Worm (Caenorhabditis elegans) whole organism, mixed stage, embryonic: ENCODE measurements around the gene E01G4.3.

Experiments
- M03D4.4 ChIP-seq: sonication (generic microtip); optimal IDR thresholded peaks from 2 replicates; lab custom pipeline; 2017; ENCODE audit warnings: mild to moderate bottlenecking, missing genetic modification characterization, missing compliant biosample characterization
- bed-3 ChIP-seq: fragments of 200-800 bp; sonication (Bioruptor generic); optimal IDR thresholded peaks from 3 replicates; lab custom pipeline; 2018; ENCODE audit warnings: mild to moderate bottlenecking, missing genetic modification characterization, moderate library complexity, missing compliant biosample characterization
- blmp-1 ChIP-seq: fragments of 150-350 bp; optimal IDR thresholded peaks from 2 replicates; lab custom pipeline; 2014; ENCODE audit warnings: missing biosample characterization, missing genetic modification characterization
- ceh-39 ChIP-seq: fragments of 150-350 bp; optimal IDR thresholded peaks from 2 replicates; lab custom pipeline; 2014; ENCODE audit warnings: missing biosample characterization, missing genetic modification characterization
- ceh-83 ChIP-seq: fragments of 200-800 bp; sonication (Bioruptor generic); optimal IDR thresholded peaks from 2 replicates; lab custom pipeline; 2018; ENCODE audit warnings: mild to moderate bottlenecking, missing genetic modification characterization, missing compliant biosample characterization
- ces-1 ChIP-seq: fragments of 150-350 bp; optimal IDR thresholded peaks from 2 replicates; lab custom pipeline; 2014; ENCODE audit warnings: missing biosample characterization, missing genetic modification reagents, missing genetic modification characterization
- cnd-1 ChIP-seq: fragments of 200-800 bp; sonication (Bioruptor generic); optimal IDR thresholded peaks from 2 replicates; lab custom pipeline; 2018; ENCODE audit warnings: mild to moderate bottlenecking, missing genetic modification characterization, missing compliant biosample characterization
- drap-1 ChIP-seq: fragments of 200-800 bp; sonication (Bioruptor generic); optimal IDR thresholded peaks from 3 replicates; lab custom pipeline; 2018; ENCODE audit warnings: mild to moderate bottlenecking, missing genetic modification characterization, missing compliant biosample characterization
- elt-1 ChIP-seq: sonication (generic microtip); optimal IDR thresholded peaks from 2 replicates; lab custom pipeline; 2017; ENCODE audit warnings: missing genetic modification characterization, mild to moderate bottlenecking, missing compliant biosample characterization, antibody characterized with exemption, moderate library complexity, borderline replicate concordance; ENCODE audit not compliant: insufficient read depth
- elt-3 ChIP-seq: fragments of 150-350 bp; optimal IDR thresholded peaks from 2 replicates; lab custom pipeline; 2014; ENCODE audit warnings: missing biosample characterization, missing genetic modification characterization
- flh-1 ChIP-seq: fragments of 200-800 bp; sonication (Bioruptor generic); optimal IDR thresholded peaks from 2 replicates; lab custom pipeline; 2018; ENCODE audit warnings: mild to moderate bottlenecking, missing genetic modification characterization, moderate library complexity, missing compliant biosample characterization
- ham-2 ChIP-seq: fragments of 200-800 bp; sonication (Bioruptor generic); optimal IDR thresholded peaks from 2 replicates; lab custom pipeline; 2018; ENCODE audit warnings: mild to moderate bottlenecking, missing genetic modification characterization, missing compliant biosample characterization
- hlh-1 ChIP-seq: fragments of 150-350 bp; optimal IDR thresholded peaks from 2 replicates; lab custom pipeline; 2014; ENCODE audit warnings: missing biosample characterization, missing genetic modification reagents, missing genetic modification characterization
- lin-13 ChIP-seq: fragments of 150-350 bp; optimal IDR thresholded peaks from 2 replicates; lab custom pipeline; 2014; ENCODE audit warnings: missing biosample characterization, missing genetic modification characterization
- lin-32 ChIP-seq: fragments of 200-800 bp; sonication (Bioruptor generic); optimal IDR thresholded peaks from 2 replicates; lab custom pipeline; 2018; ENCODE audit warnings: mild to moderate bottlenecking, missing genetic modification characterization, missing compliant biosample characterization
- lsy-2 ChIP-seq: fragments of 150-350 bp; optimal IDR thresholded peaks from 2 replicates; lab custom pipeline; 2014; ENCODE audit warnings: missing biosample characterization, missing genetic modification characterization
- mab-5 ChIP-seq: fragments of 150-350 bp; optimal IDR thresholded peaks from 2 replicates; lab custom pipeline; 2014; ENCODE audit warnings: missing biosample characterization, missing genetic modification characterization
- mep-1 ChIP-seq: fragments of 150-350 bp; optimal IDR thresholded peaks from 2 replicates; lab custom pipeline; 2017; ENCODE audit warnings: missing biosample characterization, missing genetic modification reagents, missing genetic modification characterization, inconsistent platforms
- mls-2 ChIP-seq: sonication (generic microtip); optimal IDR thresholded peaks from 2 replicates; lab custom pipeline; 2016; ENCODE audit warnings: mild to moderate bottlenecking, missing genetic modification characterization, moderate library complexity, missing compliant biosample characterization
- nhr-12 ChIP-seq: fragments of 150-350 bp; optimal IDR thresholded peaks from 2 replicates; lab custom pipeline; 2014; ENCODE audit warnings: missing biosample characterization, missing genetic modification characterization
- nhr-2 ChIP-seq: fragments of 150-350 bp; optimal IDR thresholded peaks from 2 replicates; lab custom pipeline; 2014; ENCODE audit warnings: missing biosample characterization, missing genetic modification characterization
- nhr-237 ChIP-seq: fragments of 150-350 bp; optimal IDR thresholded peaks from 2 replicates; lab custom pipeline; 2014; ENCODE audit warnings: missing biosample characterization, missing genetic modification characterization
- nhr-28 ChIP-seq: fragments of 150-350 bp; optimal IDR thresholded peaks from 2 replicates; lab custom pipeline; 2014; ENCODE audit warnings: missing biosample characterization, missing genetic modification characterization
- nhr-76 ChIP-seq: sonication (generic microtip); optimal IDR thresholded peaks from 2 replicates; lab custom pipeline; 2017; ENCODE audit warnings: missing biosample characterization, missing genetic modification characterization
- sem-2 ChIP-seq: fragments of 200-800 bp; sonication (Bioruptor generic); optimal IDR thresholded peaks from 2 replicates; lab custom pipeline; 2018; ENCODE audit warnings: mild to moderate bottlenecking, missing genetic modification characterization, missing compliant biosample characterization
- snpc-4 ChIP-seq: fragments of 150-350 bp; optimal IDR thresholded peaks from 2 replicates; lab custom pipeline; 2014; ENCODE audit warnings: missing biosample characterization, missing genetic modification characterization
- sptf-1 ChIP-seq: sonication (generic microtip); optimal IDR thresholded peaks from 2 replicates; lab custom pipeline; 2017; ENCODE audit warnings: mild to moderate bottlenecking, missing genetic modification characterization, moderate library complexity, missing compliant biosample characterization
- unc-120 ChIP-seq: sonication (generic microtip); optimal IDR thresholded peaks from 2 replicates; lab custom pipeline; 2017; ENCODE audit warnings: missing genetic modification characterization, missing compliant biosample characterization; ENCODE audit not compliant: poor library complexity, severe bottlenecking
- unc-39 ChIP-seq: fragments of 150-350 bp; optimal IDR thresholded peaks from 2 replicates; lab custom pipeline; 2014; ENCODE audit warnings: missing biosample characterization, missing genetic modification characterization
- unc-62 ChIP-seq: fragments of 150-350 bp; optimal IDR thresholded peaks from 2 replicates; lab custom pipeline; 2014; ENCODE audit warnings: missing biosample characterization, missing genetic modification reagents, missing genetic modification characterization
- zip-8 ChIP-seq: fragments of 150-350 bp; optimal IDR thresholded peaks from 2 replicates; lab custom pipeline; 2014; ENCODE audit warnings: missing biosample characterization, missing genetic modification characterization
- ztf-11 ChIP-seq: fragments of 150-350 bp; optimal IDR thresholded peaks from 2 replicates; lab custom pipeline; 2014; ENCODE audit warnings: missing biosample characterization, missing genetic modification characterization

The E01G4.3 gene

ce11 chrII:13469043-13469652, at the start of gene E01G4.3:
E01G4.3 (minus strand) TSS chrII:13469602.
- TF ChIP-seq ham-2 (GFP tag; lab: Kevin White, UChicago) (peak; percentile 23), unc-62 (GFP tag; lab: Kevin White, UChicago) (peak; percentile 79), hlh-1 (tag; lab: Kevin White, UChicago) (peak; percentile 72), unc-120 (tag; lab: Kevin White, UChicago) (peak; percentile 52), snpc-4 (tag; lab: Kevin White, UChicago) (no peak), elt-3 (tag; lab: Kevin White, UChicago) (peak; percentile 48), unc-39 (no peak)

- TF ChIP-seq mep-1 (tag; lab: Kevin White, UChicago) (no peak), lin-13 (no peak), ceh-83 (GFP tag; lab: Kevin White, UChicago) (no peak), mls-2 (tag; lab: Kevin White, UChicago) (no peak), elt-1 (tag; lab: Kevin White, UChicago) (no peak), cnd-1 (tag; lab: Kevin White, UChicago) (no peak), lin-32 (GFP tag; lab: Kevin White, UChicago) (no peak), unc-39 (no peak), nhr-76 (tag; lab: Kevin White, UChicago) (no peak), lsy-2 (no peak), sem-2 (GFP tag; lab: Kevin White, UChicago) (no peak), sptf-1 (tag; lab: Kevin White, UChicago) (no peak), zip-8 (no peak), nhr-12 (tag; lab: Kevin White, UChicago) (no peak), ceh-39 (tag; lab: Kevin White, UChicago) (no peak), ces-1 (GFP tag; lab: Kevin White, UChicago) (no peak), snpc-4 (tag; lab: Kevin White, UChicago) (no peak), bed-3 (GFP tag; lab: Kevin White, UChicago) (no peak)
Observed at ce11 chrII:13517600-13517999, 48.2 kb upstream of the E01G4.3 start, which contains the start of gene sre-45. sre-45 (plus strand) TSS chrII:13517900.

ce11 chrII:13515813-13516212, 46.4 kb upstream of the E01G4.3 start:
- TF ChIP-seq nhr-28 (tag; lab: Kevin White, UChicago): no peak
- TF ChIP-seq mep-1 (tag; lab: Kevin White, UChicago): no peak
- no peak for TF ChIP-seq mls-2 (tag; lab: Kevin White, UChicago)
- no peak for TF ChIP-seq sem-2 (GFP tag; lab: Kevin White, UChicago)
- TF ChIP-seq snpc-4 (tag; lab: Kevin White, UChicago): no peak
- TF ChIP-seq lsy-2: no peak
- no peak for TF ChIP-seq elt-1 (tag; lab: Kevin White, UChicago)
- no peak for TF ChIP-seq hlh-1 (tag; lab: Kevin White, UChicago)
- no peak for TF ChIP-seq drap-1
- no peak for TF ChIP-seq ztf-11
- no peak for TF ChIP-seq mab-5 (tag; lab: Kevin White, UChicago)
- TF ChIP-seq unc-120 (tag; lab: Kevin White, UChicago): no peak
- TF ChIP-seq nhr-237 (tag; lab: Kevin White, UChicago): no peak
- TF ChIP-seq ham-2 (GFP tag; lab: Kevin White, UChicago): no peak
- TF ChIP-seq unc-62 (GFP tag; lab: Kevin White, UChicago): no peak
- no peak for TF ChIP-seq blmp-1 (tag; lab: Kevin White, UChicago)
- TF ChIP-seq nhr-12 (tag; lab: Kevin White, UChicago): no peak
- no peak for TF ChIP-seq cnd-1 (tag; lab: Kevin White, UChicago)
- no peak for TF ChIP-seq flh-1 (GFP tag; lab: Kevin White, UChicago)

ce11 chrII:13508607-13509006, 39.2 kb upstream of the E01G4.3 start:
- TF ChIP-seq bed-3 (GFP tag; lab: Kevin White, UChicago): no peak
- no peak for TF ChIP-seq unc-39
- TF ChIP-seq mab-5 (tag; lab: Kevin White, UChicago): no peak
- no peak for TF ChIP-seq elt-1 (tag; lab: Kevin White, UChicago)
- no peak for TF ChIP-seq cnd-1 (tag; lab: Kevin White, UChicago)
- TF ChIP-seq unc-62 (GFP tag; lab: Kevin White, UChicago): no peak
- TF ChIP-seq lin-13: no peak
- no peak for TF ChIP-seq ceh-39 (tag; lab: Kevin White, UChicago)
- TF ChIP-seq nhr-2 (tag; lab: Kevin White, UChicago): no peak
- TF ChIP-seq mls-2 (tag; lab: Kevin White, UChicago): no peak
- no peak for TF ChIP-seq sptf-1 (tag; lab: Kevin White, UChicago)
- no peak for TF ChIP-seq M03D4.4
- no peak for TF ChIP-seq unc-120 (tag; lab: Kevin White, UChicago)
- TF ChIP-seq snpc-4 (tag; lab: Kevin White, UChicago): no peak
- TF ChIP-seq ztf-11: no peak
